Worm (Caenorhabditis elegans): ENCODE data around the gene sru-16.
"Not testable (repeated sequence)": the region's sequence is repeated elsewhere in the genome, so short reads cannot be mapped to it uniquely, and the experiment has no call there.

The sru-16 gene

DNA sequence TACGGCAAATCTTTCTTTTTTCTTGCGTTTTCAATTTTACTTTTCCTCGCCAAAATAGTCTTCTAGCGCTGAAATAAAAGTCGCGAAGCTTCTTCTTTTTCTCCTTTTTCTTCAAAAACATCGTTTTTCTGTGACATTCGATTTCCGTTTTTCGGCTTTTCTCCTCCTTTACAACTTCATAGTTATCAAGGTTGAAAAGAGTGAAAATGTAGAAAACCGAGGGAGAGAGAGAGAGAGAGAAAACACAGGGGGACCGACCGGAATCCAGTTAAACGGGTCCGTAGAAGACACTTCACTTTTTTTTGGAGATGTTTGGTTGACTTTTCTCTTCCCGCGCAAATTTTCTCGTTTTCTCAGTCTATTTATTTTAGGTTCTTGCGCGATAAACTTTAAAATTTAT, 14.8 kb upstream of the sru-16 start (continued):
- no peak for TF ChIP-seq K11D2.4 (GFP tag; IDR thresholded peaks at IDR 0.05)
- no peak for TF ChIP-seq D2030.7 (GFP tag; IDR thresholded peaks at IDR 0.05)

DNA sequence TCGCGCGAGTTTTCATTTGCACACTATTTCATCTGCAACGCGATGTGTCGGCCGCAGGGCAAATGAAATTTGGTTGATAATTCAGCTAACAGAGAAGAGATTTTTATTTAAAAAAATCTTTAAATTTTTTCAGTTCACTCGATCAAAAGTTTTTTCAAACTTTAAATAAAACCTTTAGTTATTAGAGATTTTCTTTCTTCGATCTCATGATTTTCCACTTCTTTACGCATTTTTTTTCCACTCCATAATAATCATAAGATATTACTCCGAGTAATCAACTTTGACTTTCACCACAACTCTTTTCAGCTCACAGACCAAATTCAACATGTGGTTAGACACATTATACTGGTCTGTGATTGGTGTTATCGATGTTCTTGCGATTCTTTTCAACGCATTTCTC, 4.3 kb upstream of the sru-16 start, which contains the start of gene srd-10:
Gene srd-10, plus strand, starts transcription at position 301 of the 400 bp plus-strand sequence.
- no peak for TF ChIP-seq athp-1 (tag; optimal IDR thresholded peaks at IDR 0.05)
- no peak for TF ChIP-seq ztf-18 (tag; optimal IDR thresholded peaks at IDR 0.05)
- TF ChIP-seq atf-7 (tag; optimal IDR thresholded peaks at IDR 0.05) = no peak
- no peak for TF ChIP-seq nhr-80 (tag; optimal IDR thresholded peaks at IDR 0.05)
- no peak for TF ChIP-seq somi-1 (GFP tag; optimal IDR thresholded peaks at IDR 0.05)
- TF ChIP-seq zfh-2 (GFP tag; conservative IDR thresholded peaks at IDR 0.05) = no peak
- no peak for TF ChIP-seq ceh-91 (GFP tag; IDR thresholded peaks at IDR 0.05)
- TF ChIP-seq hsf-1 (GFP tag; IDR thresholded peaks at IDR 0.05) = no peak

DNA sequence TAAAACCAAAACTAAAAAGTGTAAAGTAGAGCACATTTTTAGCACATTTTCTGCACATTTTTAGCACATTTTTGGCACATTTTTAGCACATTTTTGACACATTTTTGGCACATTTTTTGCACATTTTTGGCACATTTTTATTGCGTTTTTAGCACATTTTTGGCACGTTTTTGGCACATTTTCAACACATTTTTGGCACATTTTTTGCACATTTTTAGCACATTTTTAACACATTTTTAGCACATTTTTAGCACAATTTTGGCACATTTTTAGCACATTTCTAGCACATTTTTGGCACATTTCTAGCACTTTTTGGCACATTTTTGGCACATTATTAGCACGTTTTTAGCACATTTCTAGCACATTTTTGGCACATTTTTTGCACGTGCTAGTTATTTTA, 3.4 kb upstream of the sru-16 start:
- TF ChIP-seq lag-1 (GFP tag; IDR thresholded peaks at IDR 0.05) = no peak
- no peak for TF ChIP-seq bed-1 (GFP tag; IDR thresholded peaks at IDR 0.05)
- TF ChIP-seq dpl-1 (GFP tag; optimal IDR thresholded peaks at IDR 0.05) = no peak
- TF ChIP-seq let-526 (GFP tag; IDR thresholded peaks at IDR 0.05) = no peak
- no peak for TF ChIP-seq F10E7.11 (tag; optimal IDR thresholded peaks at IDR 0.05)
- no peak for TF ChIP-seq aptf-2 (GFP tag; conservative IDR thresholded peaks at IDR 0.05)
- TF ChIP-seq ekl-4 (GFP tag; IDR thresholded peaks at IDR 0.05) = no peak
- TF ChIP-seq sptf-2 (GFP tag; optimal IDR thresholded peaks at IDR 0.05) = no peak
- no peak for TF ChIP-seq F49E8.2 (tag; optimal IDR thresholded peaks at IDR 0.05; ENCODE audit: insufficient read depth)
- no peak for TF ChIP-seq Y67H2A.10 (GFP tag; conservative IDR thresholded peaks at IDR 0.05)
- TF ChIP-seq die-1 (tag; optimal IDR thresholded peaks at IDR 0.05) = no peak
- TF ChIP-seq akir-1 (GFP tag; optimal IDR thresholded peaks at IDR 0.05) = no peak

ce11 chrIV:13578174-13578573, 879 bp upstream of the sru-16 start, which contains the start of gene Y45F10B.8:
Gene Y45F10B.8, minus strand, starts transcription at chrIV:13578274.
- TF ChIP-seq Y56A3A.18 (GFP tag; IDR thresholded peaks at IDR 0.05); tbp1 (GFP tag; optimal IDR thresholded peaks at IDR 0.05); die-1 (tag; optimal IDR thresholded peaks at IDR 0.05): not testable (repeated sequence)

- TF ChIP-seq attf-3 (GFP tag; conservative IDR thresholded peaks at IDR 0.05) (no peak), ccch-3 (GFP tag; optimal IDR thresholded peaks at IDR 0.05) (no peak), gei-17 (GFP tag; optimal IDR thresholded peaks at IDR 0.05) (no peak), K11D2.4 (GFP tag; IDR thresholded peaks at IDR 0.05) (no peak), F23B12.7 (tag; optimal IDR thresholded peaks at IDR 0.05; ENCODE audit: insufficient read depth) (no peak), T07F8.4 (tag; optimal IDR thresholded peaks at IDR 0.05) (no peak), efl-1 (GFP tag; optimal IDR thresholded peaks at IDR 0.05) (no peak), F49E8.2 (tag; optimal IDR thresholded peaks at IDR 0.05; ENCODE audit: insufficient read depth) (no peak), ztf-25 (GFP tag; IDR thresholded peaks at IDR 0.05) (no peak), fkh-3 (tag; optimal IDR thresholded peaks at IDR 0.05) (no peak), atf-7 (tag; optimal IDR thresholded peaks at IDR 0.05) (no peak), F55B11.4 (tag; optimal IDR thresholded peaks at IDR 0.05; ENCODE audit: borderline replicate concordance, insufficient read depth) (no peak), lin-40 (tag; optimal IDR thresholded peaks at IDR 0.05) (no peak), ceh-27 (GFP tag; optimal IDR thresholded peaks at IDR 0.05) (no peak), pha-4 (tag; optimal IDR thresholded peaks at IDR 0.05) (no peak), egrh-3 (GFP tag; IDR thresholded peaks at IDR 0.05) (no peak), nhr-179 (tag; optimal IDR thresholded peaks at IDR 0.05) (no peak)
Observed at ce11 chrIV:13582909-13583308, 3.9 kb downstream of the sru-16 start, which contains the start of gene sru-12. Gene sru-12, plus strand, starts transcription at chrIV:13583209.
